Fruit fly (Drosophila melanogaster) whole organism, larva: ENCODE measurements around the gene Osi23.

Experiments
- noc ChIP-seq: fragments of 200-800 bp; sonication (Bioruptor generic); optimal IDR thresholded peaks from 3 replicates; lab custom pipeline; 2019; ENCODE audit warnings: missing biosample characterization, mild to moderate bottlenecking, missing genetic modification characterization, moderate library complexity

Gene Osi23

dm6 chr3R:30444946-30445345 lies at the start of gene Osi23:
Osi23 (minus strand) TSS chr3R:30445046.
- TF ChIP-seq noc (tag; lab: Kevin White, UChicago), result no peak

DNA sequence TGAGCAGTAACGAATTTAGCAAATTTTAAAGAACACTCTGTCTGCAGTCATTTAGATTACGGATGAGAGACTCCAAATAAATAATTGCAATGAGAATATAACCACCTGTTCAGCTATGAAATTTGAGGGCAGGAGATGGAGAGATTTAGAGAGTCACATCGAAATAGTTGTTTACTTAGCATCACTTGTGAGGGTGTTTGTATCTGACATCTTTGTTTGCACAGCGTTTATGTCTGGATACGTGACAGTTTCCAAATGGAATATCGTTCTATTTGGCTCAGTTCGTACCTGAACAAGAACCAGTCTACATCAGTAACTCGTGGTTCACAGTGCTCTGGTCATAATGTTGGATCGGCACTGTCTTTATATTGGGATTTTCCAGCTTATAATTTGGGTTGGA lies 45.0 kb upstream of the Osi23 start, which contains the start of gene PH4alphaSG2:
Gene PH4alphaSG2, plus strand, starts transcription at position 278 of the 400 bp plus-strand sequence.
- TF ChIP-seq noc (tag; lab: Kevin White, UChicago), result peak; percentile 11

DNA sequence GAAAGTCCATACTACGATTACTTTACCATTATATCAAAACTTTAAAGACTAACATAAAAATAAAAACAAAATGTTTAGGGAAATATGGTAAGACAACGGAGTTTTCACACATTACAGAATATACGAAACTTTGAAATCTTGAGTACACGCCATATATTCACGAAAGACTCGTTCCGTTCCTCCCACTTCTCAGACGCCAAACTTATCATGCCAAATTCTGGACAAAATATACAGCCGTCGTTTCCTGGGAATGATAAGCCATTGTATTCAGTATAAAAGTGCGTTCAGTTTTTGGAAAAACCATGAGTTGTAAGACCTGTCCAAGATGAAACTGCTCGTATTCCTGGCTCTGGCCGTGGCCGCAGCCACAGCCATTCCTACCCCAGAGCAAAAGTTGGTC lies 43.8 kb upstream of the Osi23 start, which contains the start of gene Jon99Fi:
Gene Jon99Fi, plus strand, starts transcription at position 301 of the 400 bp plus-strand sequence.
- TF ChIP-seq noc (tag; lab: Kevin White, UChicago), result peak; percentile 47

DNA sequence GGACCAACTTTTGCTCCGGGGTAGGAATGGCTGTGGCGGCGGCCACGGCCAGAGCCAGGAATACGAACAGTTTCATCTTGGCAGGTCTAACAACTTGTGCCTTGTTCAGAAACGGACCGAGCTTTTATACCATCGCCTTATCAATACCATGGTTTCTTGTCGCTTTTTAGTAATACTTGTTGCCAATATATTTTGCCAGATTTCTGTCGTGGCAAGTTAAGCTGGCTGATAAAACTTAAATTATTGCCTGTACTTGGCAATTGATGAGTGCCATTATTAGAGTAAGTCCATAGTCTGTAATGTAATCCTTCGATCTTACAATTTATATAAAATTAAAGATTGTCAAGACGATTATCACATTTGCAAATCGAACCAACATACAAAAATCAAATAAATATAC lies 43.0 kb upstream of the Osi23 start, which contains the start of gene Jon99Fii:
Gene Jon99Fii, minus strand, starts transcription at position 101 of the 400 bp plus-strand sequence.
- no peak for TF ChIP-seq noc (tag; lab: Kevin White, UChicago)

DNA sequence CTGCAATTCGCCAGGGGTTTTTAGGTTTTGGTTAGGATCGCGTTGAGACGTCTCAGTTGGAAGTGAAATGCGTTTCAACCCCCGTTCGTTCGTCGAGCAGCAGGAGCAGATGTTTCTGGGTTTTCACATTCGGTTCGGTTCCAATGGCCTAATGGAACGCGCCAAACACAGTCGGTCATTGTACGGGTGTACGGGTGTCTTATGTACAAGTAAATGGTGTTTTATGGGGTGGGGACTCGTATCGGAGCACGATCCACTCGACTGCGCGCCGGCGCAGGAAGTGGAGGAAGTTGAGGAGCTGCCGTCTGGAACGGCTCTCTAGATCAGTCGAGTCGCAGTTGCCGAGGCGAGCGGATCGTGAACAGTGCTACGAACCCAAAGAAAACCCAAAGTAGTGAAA lies 31.5 kb upstream of the Osi23 start, which contains the start of gene spdo:
Gene spdo, plus strand, starts transcription at position 318 of the 400 bp plus-strand sequence.
- TF ChIP-seq noc (tag; lab: Kevin White, UChicago), result no peak

DNA sequence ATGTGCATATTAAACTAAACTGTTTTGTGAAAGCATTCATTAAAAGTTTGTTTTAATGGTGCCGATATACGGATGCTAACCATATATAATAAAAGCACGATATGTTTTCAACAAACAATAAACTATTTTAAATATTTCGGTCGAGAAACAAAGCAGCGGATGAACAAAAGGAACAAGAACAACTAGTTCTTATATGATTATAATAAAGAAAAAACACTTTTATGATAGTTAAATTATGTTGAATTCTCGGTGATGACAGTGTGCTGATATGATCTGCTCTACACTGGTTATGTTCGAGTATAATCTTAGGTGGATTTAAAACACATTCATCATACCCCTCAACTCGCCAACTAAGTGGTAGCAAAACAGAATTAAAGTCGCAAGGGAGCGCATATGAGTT lies 31.1 kb upstream of the Osi23 start:
- no peak for TF ChIP-seq noc (tag; lab: Kevin White, UChicago)

DNA sequence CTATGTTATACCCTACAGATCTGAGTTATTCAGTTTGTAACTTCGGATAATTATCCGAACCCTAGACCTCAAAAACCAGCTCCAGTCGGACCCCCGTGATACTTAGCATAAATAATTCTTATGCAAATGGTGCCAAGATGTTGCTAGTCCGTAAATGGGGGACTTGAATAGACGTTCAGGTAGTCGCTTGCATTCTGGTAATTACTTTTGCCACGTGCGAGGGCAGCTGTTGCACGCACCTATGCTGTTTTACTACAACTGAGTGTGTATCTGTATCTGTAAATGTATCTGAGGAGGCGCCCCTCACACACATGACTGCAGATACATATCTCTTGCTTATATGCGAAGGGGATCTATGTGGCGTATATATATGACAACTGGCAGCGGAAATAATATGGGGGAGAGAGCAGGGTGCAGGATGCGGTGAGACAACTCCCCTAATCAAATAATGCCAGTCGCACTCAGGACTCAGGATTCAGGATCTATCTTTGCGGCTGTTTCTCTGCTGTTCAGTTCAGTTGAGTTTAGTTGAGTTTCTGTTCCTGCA lies 29.9 kb upstream of the Osi23 start:
- no peak for TF ChIP-seq noc (tag; lab: Kevin White, UChicago)

DNA sequence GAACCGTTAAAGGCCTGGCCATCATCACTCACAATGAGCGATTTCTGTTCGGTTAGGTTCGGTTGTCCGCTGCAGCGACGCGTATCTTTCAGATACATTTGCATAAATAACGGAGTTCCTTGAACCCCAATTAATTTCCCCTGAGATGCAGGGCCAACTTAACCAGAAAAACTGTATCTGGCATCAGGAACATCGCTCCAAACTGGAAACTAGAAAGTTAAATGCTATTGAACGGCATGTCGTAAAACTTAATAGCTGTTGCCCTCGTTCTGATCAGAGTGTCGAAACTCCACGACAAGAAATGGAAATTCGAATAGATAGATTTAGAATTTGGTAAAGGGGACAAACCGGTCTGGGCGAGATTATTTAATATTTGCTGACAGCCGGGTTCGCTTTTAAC lies 27.5 kb upstream of the Osi23 start:
- TF ChIP-seq noc (tag; lab: Kevin White, UChicago), result no peak

- no peak for TF ChIP-seq noc (tag; lab: Kevin White, UChicago)
These were observed 25.8 kb upstream of the Osi23 start for dm6 chr3R:30470690-30471089.

DNA sequence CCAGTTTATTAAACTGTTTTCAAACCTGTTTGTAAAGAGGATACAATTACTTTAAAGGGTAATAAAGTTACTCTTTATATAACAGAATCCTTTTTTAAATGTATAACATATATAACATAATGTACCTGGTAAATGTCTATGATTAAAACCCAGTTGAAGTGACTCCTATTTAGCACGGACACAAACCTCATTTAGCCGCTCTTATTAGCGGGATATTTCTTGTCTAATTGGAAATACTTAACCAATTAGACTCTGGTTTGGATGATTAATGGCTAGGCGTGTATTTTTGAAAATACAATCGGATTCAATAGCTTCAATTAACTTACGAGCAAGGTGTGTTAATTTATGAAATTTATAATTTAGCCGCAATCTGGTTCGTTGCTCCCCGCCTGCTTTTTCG lies 22.2 kb upstream of the Osi23 start:
- no peak for TF ChIP-seq noc (tag; lab: Kevin White, UChicago)

DNA sequence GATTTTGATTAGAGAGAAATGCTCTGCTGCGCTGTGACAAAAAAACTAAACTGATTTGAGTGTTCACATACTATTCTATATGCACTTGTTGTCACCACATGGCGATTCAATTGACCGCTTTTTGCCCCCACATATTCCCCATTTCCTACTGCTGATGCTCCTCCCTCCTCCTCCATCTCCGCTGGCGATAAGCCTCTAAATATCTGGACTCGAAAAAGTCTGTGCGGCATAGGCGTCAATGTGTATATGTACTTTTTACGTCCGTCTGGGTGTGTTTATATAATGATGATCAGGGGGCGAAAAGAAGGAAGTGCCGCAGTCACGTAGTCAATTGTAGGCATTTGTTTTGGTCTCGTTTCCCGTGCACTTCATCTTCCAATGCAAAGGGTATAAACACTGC lies 21.7 kb upstream of the Osi23 start:
- TF ChIP-seq noc (tag; lab: Kevin White, UChicago), result no peak

dm6 chr3R:30465775-30466494 lies 21.1 kb upstream of the Osi23 start, which contains the start of gene PH4alphaEFB:
PH4alphaEFB (plus strand) TSS chr3R:30466050.
- no peak for TF ChIP-seq noc (tag; lab: Kevin White, UChicago)

- no peak for TF ChIP-seq noc (tag; lab: Kevin White, UChicago)
These were observed 19.4 kb upstream of the Osi23 start for dm6 chr3R:30464244-30464643.

dm6 chr3R:30461608-30462243 lies 16.9 kb upstream of the Osi23 start:
- TF ChIP-seq noc (tag; lab: Kevin White, UChicago), result peak; percentile 26

dm6 chr3R:30460187-30460586 lies 15.3 kb upstream of the Osi23 start:
- TF ChIP-seq noc (tag; lab: Kevin White, UChicago), result no peak
